Worm (Caenorhabditis elegans) whole organism, L4/young adult: ENCODE results near the gene dod-22.

Source experiments
- W03F9.2 ChIP-seq: fragments of 150-350 bp; optimal IDR thresholded peaks from 2 replicates; lab custom pipeline; 2014; ENCODE audit warnings: missing biosample characterization, missing genetic modification characterization
- dao-5 ChIP-seq: sonication (generic microtip); optimal IDR thresholded peaks from 2 replicates; lab custom pipeline; 2016; ENCODE audit warnings: missing genotype, missing genetic modification characterization, moderate library complexity, missing compliant biosample characterization
- him-1 ChIP-seq: sonication (generic microtip); optimal IDR thresholded peaks from 2 replicates; lab custom pipeline; 2016; ENCODE audit warnings: missing genotype, missing genetic modification reagents, missing genetic modification characterization, missing compliant biosample characterization

ce11 chrIV:12967303-12967702 is 2.1 kb downstream of the dod-22 start:
- TF ChIP-seq him-1 (tag; lab: Kevin White, UChicago) (no peak), W03F9.2 (tag; lab: Kevin White, UChicago) (no peak), dao-5 (tag; lab: Kevin White, UChicago) (no peak)
